Worm (Caenorhabditis elegans) whole organism, L4/young adult: ENCODE results near the gene rpl-16.

Experiments
- W03F9.2 ChIP-seq: fragments of 150-350 bp; optimal IDR thresholded peaks from 2 replicates; lab custom pipeline; 2014; ENCODE audit warnings: missing biosample characterization, missing genetic modification characterization
- dao-5 ChIP-seq: sonication (generic microtip); optimal IDR thresholded peaks from 2 replicates; lab custom pipeline; 2016; ENCODE audit warnings: missing genotype, missing genetic modification characterization, moderate library complexity, missing compliant biosample characterization
- him-1 ChIP-seq: sonication (generic microtip); optimal IDR thresholded peaks from 2 replicates; lab custom pipeline; 2016; ENCODE audit warnings: missing genotype, missing genetic modification reagents, missing genetic modification characterization, missing compliant biosample characterization

DNA sequence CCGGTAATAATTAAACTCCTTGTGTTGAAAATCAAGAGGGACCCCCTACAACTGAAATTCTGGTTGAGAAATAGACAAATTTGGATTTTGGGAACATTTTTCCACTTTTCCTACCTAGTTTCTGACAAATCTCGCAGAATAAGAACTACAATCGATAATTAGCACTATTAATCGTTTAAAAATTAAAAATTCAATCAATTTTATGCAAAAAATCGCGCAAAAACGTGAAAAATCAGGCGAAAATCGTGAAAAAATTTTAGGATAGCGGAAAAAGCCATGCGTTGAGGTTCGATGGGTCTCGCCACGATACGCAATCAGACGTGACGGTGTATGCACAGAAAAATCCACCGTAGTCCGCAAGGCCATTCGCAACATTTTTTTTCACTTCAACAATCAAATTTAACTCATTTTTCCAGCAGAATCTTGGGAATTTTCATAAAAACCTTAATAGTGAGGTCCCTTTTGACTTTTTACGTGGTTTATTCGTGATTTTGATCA is 1.7 kb upstream of the rpl-16 start, which contains the start of gene lias-1:
- TF ChIP-seq dao-5 (tag; lab: Kevin White, UChicago): no peak
- peak; percentile 19 for TF ChIP-seq him-1 (tag; lab: Kevin White, UChicago)
- TF ChIP-seq W03F9.2: peak; percentile 94
